Fruit fly (Drosophila melanogaster) Kc167 (cell line): Measurements from ENCODE around the gene CG43896.

Experiments used
- Sin3A ChIP-seq: fragments of >200 bp; optimal IDR thresholded peaks from 2 replicates; lab custom pipeline; 2018; ENCODE audit warnings: missing external identifiers
- psq ChIP-seq: fragments of >200 bp; optimal IDR thresholded peaks from 2 replicates; lab custom pipeline; 2017; ENCODE audit warnings: missing external identifiers
- ttk ChIP-seq: sonication (Bioruptor generic); optimal IDR thresholded peaks from 2 replicates; lab custom pipeline; 2017; ENCODE audit warnings: missing external identifiers

DNA sequence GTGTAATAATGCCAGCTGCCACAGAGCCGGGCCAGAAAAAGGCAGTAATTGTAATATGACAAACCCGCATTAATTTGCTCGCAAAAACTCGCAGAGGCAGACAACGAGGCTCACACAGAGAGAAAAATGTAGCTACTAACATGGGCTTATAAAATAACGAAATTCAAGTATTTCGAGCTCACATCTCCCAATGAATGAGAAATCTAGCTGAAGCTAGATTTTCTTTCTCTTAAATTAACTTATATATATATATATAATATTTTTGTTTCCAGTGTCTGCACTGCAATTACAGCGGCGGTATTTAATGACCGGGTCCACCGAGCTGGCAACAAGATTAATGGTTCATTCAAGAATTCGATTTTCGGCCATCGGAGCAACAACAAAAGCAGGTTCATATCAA is 40.3 kb downstream of the CG43896 start:
- TF ChIP-seq psq (lab: Kevin White, UChicago): no peak
- TF ChIP-seq ttk (lab: Kevin White, UChicago): no peak
- no peak for TF ChIP-seq Sin3A (lab: Kevin White, UChicago)
